Worm (Caenorhabditis elegans) whole organism, L4 larva: ENCODE results near the gene clec-59.

Experiments
- F10B5.3 ChIP-seq: sonication (generic microtip); optimal IDR thresholded peaks from 2 replicates; lab custom pipeline; 2016; ENCODE audit warnings: mild to moderate bottlenecking, missing genetic modification characterization, missing compliant biosample characterization
- F26F4.8 ChIP-seq: fragments of 200-800 bp; sonication (Bioruptor generic); conservative IDR thresholded peaks from 2 replicates; pipeline ENCODE4 v1.3.6; 2022; ENCODE audit warnings: missing genetic modification characterization, missing compliant biosample characterization
- F37D6.2 ChIP-seq: sonication (generic microtip); optimal IDR thresholded peaks from 2 replicates; lab custom pipeline; 2016; ENCODE audit warnings: mild to moderate bottlenecking, missing genetic modification characterization, missing compliant biosample characterization
- F44E2.7 ChIP-seq: fragments of 200-800 bp; sonication (Bioruptor generic); IDR thresholded peaks from 2 replicates; pipeline ENCODE4 v2.1.2; 2022; ENCODE audit warnings: missing genetic modification characterization, missing compliant biosample characterization
- R02D3.7 ChIP-seq: fragments of 150-350 bp; sonication (generic microtip); optimal IDR thresholded peaks from 3 replicates; lab custom pipeline; 2014; ENCODE audit warnings: missing biosample characterization, missing genetic modification characterization
- T20F7.1 ChIP-seq: fragments of 200-800 bp; sonication (Bioruptor generic); optimal IDR thresholded peaks from 2 replicates; lab custom pipeline; 2018; ENCODE audit warnings: mild to moderate bottlenecking, missing genetic modification characterization, missing compliant biosample characterization
- Y105C5A.15 ChIP-seq: fragments of 200-800 bp; sonication (Bioruptor generic); IDR thresholded peaks from 2 replicates; pipeline ENCODE4 v1.3.6; 2022; ENCODE audit warnings: missing genetic modification characterization, missing compliant biosample characterization
- Y48G9A.11 ChIP-seq: fragments of 200-800 bp; sonication (Bioruptor generic); IDR thresholded peaks from 2 replicates; pipeline ENCODE4 v1.3.6; 2022; ENCODE audit warnings: missing genetic modification reagents, missing genetic modification characterization, missing compliant biosample characterization
- ZK546.5 ChIP-seq, 2 experiments: sonication (generic microtip); optimal IDR thresholded peaks; 2 replicates each; lab custom pipeline; 2017; ENCODE audit warnings: missing biosample characterization in 2 of 2, missing genetic modification characterization in 2 of 2
- aha-1 ChIP-seq: fragments of 150-350 bp; peaks from one replicate; lab custom pipeline; 2014; ENCODE audit warnings: missing biosample characterization, missing genetic modification characterization
- ama-1 ChIP-seq: fragments of 150-350 bp; optimal IDR thresholded peaks from 2 replicates; lab custom pipeline; 2014; ENCODE audit warnings: inconsistent platforms, mixed read lengths
- attf-4 ChIP-seq: sonication (generic microtip); optimal IDR thresholded peaks from 3 replicates; lab custom pipeline; 2017; ENCODE audit warnings: missing biosample characterization, missing genetic modification characterization
- ceh-44 ChIP-seq: fragments of 200-800 bp; sonication (Bioruptor generic); IDR thresholded peaks from 2 replicates; pipeline ENCODE4 v1.3.6; 2022; ENCODE audit warnings: missing genetic modification reagents, missing genetic modification characterization, missing compliant biosample characterization
- ces-1 ChIP-seq: fragments of 150-350 bp; sonication (generic microtip); optimal IDR thresholded peaks from 4 replicates; lab custom pipeline; 2014; ENCODE audit warnings: missing biosample characterization, missing genetic modification reagents, missing genetic modification characterization
- cey-2 ChIP-seq: sonication (generic microtip); optimal IDR thresholded peaks from 3 replicates; lab custom pipeline; 2017; ENCODE audit warnings: missing genetic modification characterization, mild to moderate bottlenecking, missing compliant biosample characterization, antibody characterized with exemption, borderline replicate concordance; ENCODE audit not compliant: insufficient read depth
- daf-16 ChIP-seq, 3 experiments: sonication (generic microtip); optimal IDR thresholded peaks; 2 replicates each; lab custom pipeline; 2016 to 2017; ENCODE audit warnings: missing genetic modification characterization in 3 of 3, missing genetic modification reagents in 3 of 3, mild to moderate bottlenecking in 2 of 3, missing compliant biosample characterization in 2 of 3, missing biosample characterization in 1 of 3, moderate library complexity in 1 of 3
- daf-8 ChIP-seq: fragments of 200-800 bp; sonication (Bioruptor generic); IDR thresholded peaks from 2 replicates; pipeline ENCODE4 v1.3.6; 2022; ENCODE audit warnings: missing genetic modification characterization, missing compliant biosample characterization
- dmd-6 ChIP-seq: fragments of 200-800 bp; sonication (Bioruptor generic); IDR thresholded peaks from 2 replicates; pipeline ENCODE4 v1.3.6; 2022; ENCODE audit warnings: missing genetic modification reagents, missing genetic modification characterization, missing compliant biosample characterization
- dmd-9 ChIP-seq: fragments of 200-800 bp; sonication (Bioruptor generic); IDR thresholded peaks from 2 replicates; pipeline ENCODE4 v1.3.6; 2022; ENCODE audit warnings: missing genetic modification reagents, missing genetic modification characterization, missing compliant biosample characterization
- duxl-1 ChIP-seq: sonication (generic microtip); optimal IDR thresholded peaks from 2 replicates; lab custom pipeline; 2016; ENCODE audit warnings: mild to moderate bottlenecking, missing genetic modification characterization, moderate library complexity, missing compliant biosample characterization; ENCODE audit not compliant: poor library complexity
- egl-27 ChIP-seq: sonication (generic microtip); optimal IDR thresholded peaks from 3 replicates; lab custom pipeline; 2017; ENCODE audit warnings: missing biosample characterization, missing genetic modification reagents, missing genetic modification characterization
- fos-1 ChIP-seq: fragments of 150-350 bp; optimal IDR thresholded peaks from 2 replicates; lab custom pipeline; 2014; ENCODE audit warnings: missing biosample characterization, missing genetic modification characterization
- hlh-30 ChIP-seq: sonication (generic microtip); optimal IDR thresholded peaks from 2 replicates; lab custom pipeline; 2017; ENCODE audit warnings: antibody characterized with exemption, mild to moderate bottlenecking, missing genetic modification characterization, missing compliant biosample characterization; ENCODE audit not compliant: insufficient read depth
- jun-1 ChIP-seq: fragments of 150-350 bp; optimal IDR thresholded peaks from 2 replicates; lab custom pipeline; 2014; ENCODE audit warnings: missing biosample characterization, missing genetic modification reagents, missing genetic modification characterization
- lin-13 ChIP-seq: fragments of 150-350 bp; optimal IDR thresholded peaks from 2 replicates; lab custom pipeline; 2014; ENCODE audit warnings: missing biosample characterization, missing genetic modification reagents, missing genetic modification characterization
- lin-15B ChIP-seq: fragments of 150-350 bp; sonication (generic microtip); optimal IDR thresholded peaks from 3 replicates; lab custom pipeline; 2014; ENCODE audit warnings: missing biosample characterization, missing genetic modification characterization
- lin-29 ChIP-seq: fragments of 200-800 bp; sonication (Bioruptor generic); IDR thresholded peaks from 2 replicates; pipeline ENCODE4 v1.3.6; 2022; ENCODE audit warnings: missing genetic modification reagents, missing genetic modification characterization, missing compliant biosample characterization
- lin-38 ChIP-seq: fragments of 200-800 bp; sonication (Bioruptor generic); IDR thresholded peaks from 2 replicates; pipeline ENCODE4 v1.3.6; 2022; ENCODE audit warnings: missing genetic modification reagents, missing genetic modification characterization, missing compliant biosample characterization
- mdl-1 ChIP-seq, 2 experiments: fragments of 150-350 bp in 1 of 2; sonication (generic microtip) in 1 of 2; optimal IDR thresholded peaks; 2 replicates each; lab custom pipeline; 2014 to 2017; ENCODE audit warnings: missing biosample characterization in 2 of 2, missing genetic modification characterization in 2 of 2
- mep-1 ChIP-seq: fragments of 150-350 bp; sonication (generic microtip); optimal IDR thresholded peaks from 3 replicates; lab custom pipeline; 2014; ENCODE audit warnings: missing biosample characterization, missing genetic modification characterization
- mxl-2 ChIP-seq: fragments of 200-800 bp; sonication (Bioruptor generic); conservative IDR thresholded peaks from 2 replicates; pipeline ENCODE4 v1.3.6; 2022; ENCODE audit warnings: missing genetic modification reagents, missing genetic modification characterization, missing compliant biosample characterization
- nhr-102 ChIP-seq: sonication (generic microtip); optimal IDR thresholded peaks from 2 replicates; lab custom pipeline; 2016; ENCODE audit warnings: mild to moderate bottlenecking, missing genetic modification characterization, moderate library complexity, missing compliant biosample characterization
- nhr-28 ChIP-seq: fragments of 150-350 bp; optimal IDR thresholded peaks from 2 replicates; lab custom pipeline; 2014; ENCODE audit warnings: missing biosample characterization, missing genetic modification characterization
- nhr-41 ChIP-seq: fragments of 200-800 bp; sonication (Bioruptor generic); IDR thresholded peaks from 2 replicates; pipeline ENCODE4 v1.3.6; 2022; ENCODE audit warnings: missing genetic modification reagents, missing genetic modification characterization, missing compliant biosample characterization
- nhr-48 ChIP-seq: sonication (generic microtip); optimal IDR thresholded peaks from 2 replicates; lab custom pipeline; 2016; ENCODE audit warnings: mild to moderate bottlenecking, missing genetic modification characterization, missing compliant biosample characterization
- nhr-6 ChIP-seq: fragments of 150-350 bp; optimal IDR thresholded peaks from 2 replicates; lab custom pipeline; 2014; ENCODE audit warnings: missing biosample characterization, missing genetic modification characterization
- nhr-76 ChIP-seq: fragments of 150-350 bp; optimal IDR thresholded peaks from 2 replicates; lab custom pipeline; 2014; ENCODE audit warnings: missing biosample characterization, missing genetic modification characterization
- nhr-77 ChIP-seq: fragments of 150-350 bp; optimal IDR thresholded peaks from 2 replicates; lab custom pipeline; 2014; ENCODE audit warnings: missing biosample characterization, missing genetic modification characterization
- php-3 ChIP-seq: fragments of 200-800 bp; sonication (Bioruptor generic); IDR thresholded peaks from 2 replicates; pipeline ENCODE4 v1.3.6; 2022; ENCODE audit warnings: missing genetic modification reagents, missing genetic modification characterization, missing compliant biosample characterization
- pqm-1 ChIP-seq: sonication (generic microtip); optimal IDR thresholded peaks from 2 replicates; lab custom pipeline; 2017; ENCODE audit warnings: missing biosample characterization, missing genetic modification characterization
- sdz-12 ChIP-seq: fragments of 200-800 bp; sonication (Bioruptor generic); optimal IDR thresholded peaks from 2 replicates; lab custom pipeline; 2018; ENCODE audit warnings: mild to moderate bottlenecking, missing genetic modification characterization, missing compliant biosample characterization
- set-16 ChIP-seq: fragments of 200-800 bp; sonication (Bioruptor generic); IDR thresholded peaks from 2 replicates; pipeline ENCODE4 v1.3.6; 2022; ENCODE audit warnings: missing genetic modification reagents, missing genetic modification characterization, missing compliant biosample characterization
- snpc-1.2 ChIP-seq: fragments of 200-800 bp; sonication (Bioruptor generic); IDR thresholded peaks from 2 replicates; pipeline ENCODE4 v1.3.6; 2022; ENCODE audit warnings: missing genetic modification reagents, missing genetic modification characterization, missing compliant biosample characterization
- snpc-4 ChIP-seq: fragments of 150-350 bp; optimal IDR thresholded peaks from 2 replicates; lab custom pipeline; 2014; ENCODE audit warnings: missing biosample characterization, missing genetic modification characterization
- spr-1 ChIP-seq: sonication (generic microtip); optimal IDR thresholded peaks from 2 replicates; lab custom pipeline; 2016; ENCODE audit warnings: mild to moderate bottlenecking, missing genetic modification characterization, missing compliant biosample characterization
- spr-3 ChIP-seq: fragments of 200-800 bp; sonication (Bioruptor generic); optimal IDR thresholded peaks from 2 replicates; lab custom pipeline; 2018; ENCODE audit warnings: mild to moderate bottlenecking, missing genetic modification characterization, missing compliant biosample characterization
- unc-62 ChIP-seq, 3 experiments: fragments of 150-350 bp in 1 of 3; sonication (generic microtip); optimal IDR thresholded peaks in 2 of 3; peaks in 1 of 3; 1 replicate in 1 of 3; 2 replicates in 2 of 3; lab custom pipeline; 2014 to 2017; ENCODE audit warnings: missing biosample characterization in 3 of 3, missing genetic modification characterization in 3 of 3, missing genetic modification reagents in 3 of 3, missing genotype in 1 of 3
- ztf-11 ChIP-seq: fragments of 150-350 bp; optimal IDR thresholded peaks from 2 replicates; lab custom pipeline; 2014; ENCODE audit warnings: missing biosample characterization, missing genetic modification characterization
- ztf-7 ChIP-seq: fragments of 150-350 bp; optimal IDR thresholded peaks from 2 replicates; lab custom pipeline; 2014; ENCODE audit warnings: missing biosample characterization, missing genetic modification characterization

The clec-59 gene

ce11 chrII:10504729-10505128, 25.5 kb upstream of the clec-59 start (continued):
- TF ChIP-seq spr-1 (tag; lab: Kevin White, UChicago): no peak
- no peak for TF ChIP-seq php-3
- no peak for TF ChIP-seq ama-1 (lab: Kevin White, UChicago)
- no peak for TF ChIP-seq nhr-77 (tag; lab: Kevin White, UChicago)
- TF ChIP-seq attf-4 (tag; lab: Kevin White, UChicago): no peak
- no peak for TF ChIP-seq T20F7.1
- TF ChIP-seq F44E2.7 (GFP tag; lab: Robert Waterston, UW): no peak
- TF ChIP-seq mdl-1 (tag; optimal IDR thresholded peaks at IDR 0.05; lab: Kevin White, UChicago): no peak
- TF ChIP-seq F10B5.3 (tag; lab: Kevin White, UChicago): no peak
- TF ChIP-seq set-16 (GFP tag; lab: Robert Waterston, UW): no peak
- TF ChIP-seq nhr-28 (tag; lab: Kevin White, UChicago): peak; percentile 13
- no peak for TF ChIP-seq duxl-1
- TF ChIP-seq sdz-12: no peak
- TF ChIP-seq snpc-1.2 (GFP tag; lab: Robert Waterston, UW): no peak
- TF ChIP-seq, all 104 proteins: peak for 7

ce11 chrII:10502491-10503063, 23.3 kb upstream of the clec-59 start, which contains the start of gene myrf-1:
TSS of gene myrf-1 (minus strand) at chrII:10502541.
- TF ChIP-seq attf-4 (tag; lab: Kevin White, UChicago) (no peak), ceh-44 (GFP tag; lab: Robert Waterston, UW) (0 out of 2 replicates have a peak, but pooled peaks have one; percentile 42), lin-13 (GFP tag; lab: Kevin White, UChicago) (peak; percentile 47), Y105C5A.15 (no peak), nhr-48 (tag; lab: Kevin White, UChicago) (peak; percentile 78), snpc-1.2 (GFP tag; lab: Robert Waterston, UW) (no peak), spr-3 (GFP tag; lab: Kevin White, UChicago) (peak; percentile 48), lin-38 (GFP tag; lab: Robert Waterston, UW) (peak; percentile 63), Y48G9A.11 (GFP tag; lab: Robert Waterston, UW) (no peak), cey-2 (tag; lab: Kevin White, UChicago) (no peak), aha-1 (tag; lab: Kevin White, UChicago) (peak; percentile 99), jun-1 (tag; lab: Kevin White, UChicago) (peak; percentile 58), R02D3.7 (no peak), hlh-30 (tag; lab: Kevin White, UChicago) (peak; percentile 90), dmd-9 (0 out of 2 replicates have a peak, but pooled peaks have one; percentile 31), nhr-76 (tag; lab: Kevin White, UChicago) (no peak), ztf-11 (tag; lab: Kevin White, UChicago) (no peak), ces-1 (GFP tag; lab: Kevin White, UChicago) (no peak), daf-8 (GFP tag; lab: Robert Waterston, UW) (no peak), mxl-2 (no peak; the same call in 1 of the 2 replicates), nhr-6 (tag; lab: Kevin White, UChicago) (peak; percentile 60), fos-1 (tag; lab: Kevin White, UChicago) (no peak), F26F4.8 (0 out of 2 replicates have a peak, but pooled peaks have one; percentile 14), T20F7.1 (peak; percentile 44), snpc-4 (no peak), pqm-1 (tag; lab: Kevin White, UChicago) (peak; percentile 19), unc-62 (GFP tag; optimal IDR thresholded peaks at IDR 0.05 in 1 of 2; lab: Kevin White, UChicago) (peak in 1 of 2 experiments; percentile 85), unc-62 (tag; optimal IDR thresholded peaks at IDR 0.05; lab: Kevin White, UChicago) (no peak), dmd-6 (peak; percentile 84), daf-16 (GFP tag; optimal IDR thresholded peaks at IDR 0.05; lab: Kevin White, UChicago) (peak; percentile 39), daf-16 (tag; optimal IDR thresholded peaks at IDR 0.05; lab: Kevin White, UChicago) (peak; percentile 50), F37D6.2 (tag; lab: Kevin White, UChicago) (peak; percentile 70), nhr-41 (GFP tag; lab: Robert Waterston, UW) (peak; percentile 99), mep-1 (tag; lab: Kevin White, UChicago) (peak; percentile 91), nhr-102 (tag; lab: Kevin White, UChicago) (peak; percentile 63), egl-27 (tag; lab: Kevin White, UChicago) (no peak), lin-29 (GFP tag; lab: Robert Waterston, UW) (peak; percentile 76; the same call in 1 of the 2 replicates), lin-15B (no peak), ZK546.5 (tag; optimal IDR thresholded peaks at IDR 0.05; lab: Kevin White, UChicago) (no peak), ztf-7 (peak; percentile 36)
